Worm (Caenorhabditis elegans): ENCODE measurements around the gene mcm-5.

Gene mcm-5

DNA sequence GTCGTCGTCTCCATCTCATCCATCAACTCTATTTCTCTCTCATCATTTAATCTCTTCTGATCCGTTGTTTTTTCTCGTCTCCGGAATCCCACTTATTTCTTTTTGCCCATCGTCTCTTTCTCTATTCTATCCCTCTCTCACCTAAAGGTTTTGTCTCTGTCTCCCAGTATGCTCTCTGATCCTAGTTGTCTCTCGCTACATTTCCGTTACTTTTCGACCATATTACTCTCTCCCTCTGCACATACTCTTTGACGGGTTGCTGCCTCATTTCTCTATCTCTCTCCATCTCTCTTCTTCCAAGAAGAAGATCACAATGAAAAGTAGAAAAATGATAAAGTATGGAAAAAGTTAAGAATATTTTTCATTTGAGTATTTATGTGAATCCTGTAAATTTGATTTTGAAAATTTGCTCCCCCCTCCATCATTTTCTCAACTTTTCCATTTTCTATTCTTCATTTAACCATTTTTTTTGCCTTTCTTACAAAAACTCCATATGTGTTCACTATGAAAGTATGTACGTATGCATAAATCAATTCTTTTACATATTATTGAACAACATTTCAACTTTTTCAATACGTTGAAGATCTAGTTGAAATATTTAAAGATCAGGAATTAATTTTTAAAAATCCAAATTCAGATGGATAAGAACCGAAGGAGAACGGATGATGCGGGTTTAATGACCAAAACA, 26.1 kb upstream of the mcm-5 start, which contains the start of gene tag-131 (continued):
- no peak for TF ChIP-seq nhr-237 (tag; optimal IDR thresholded peaks at IDR 0.05)
- TF ChIP-seq elt-3 (tag; optimal IDR thresholded peaks at IDR 0.05), result peak in 2 of 6 experiments; percentile 10 to 24
- TF ChIP-seq mef-2 (tag; optimal IDR thresholded peaks at IDR 0.05), result no peak
- TF ChIP-seq lir-3 (tag; optimal IDR thresholded peaks at IDR 0.05; ENCODE audit: poor library complexity), result peak; percentile 16
- no peak for TF ChIP-seq pqm-1 (tag; optimal IDR thresholded peaks at IDR 0.05)
- no peak for TF ChIP-seq isw-1 (GFP tag; IDR thresholded peaks at IDR 0.05)
- peak; percentile 8 for TF ChIP-seq xbp-1 (tag; optimal IDR thresholded peaks at IDR 0.05)
- no peak for TF ChIP-seq unc-98 (GFP tag; IDR thresholded peaks at IDR 0.05)
- no peak for TF ChIP-seq vab-15 (tag; optimal IDR thresholded peaks at IDR 0.05)
- no peak for TF ChIP-seq unc-62 (GFP tag; optimal IDR thresholded peaks at IDR 0.05)
- TF ChIP-seq pag-3 (tag; optimal IDR thresholded peaks at IDR 0.05; ENCODE audit: borderline replicate concordance, insufficient read depth), result no peak
- TF ChIP-seq unc-130 (tag; optimal IDR thresholded peaks at IDR 0.05), result no peak
- no peak for TF ChIP-seq skn-1 (tag; optimal IDR thresholded peaks at IDR 0.05)
- TF ChIP-seq nhr-76 (tag; optimal IDR thresholded peaks at IDR 0.05), result no peak
- no peak for TF ChIP-seq C16A3.4 (tag; optimal IDR thresholded peaks at IDR 0.05)
- TF ChIP-seq jun-1 (tag; optimal IDR thresholded peaks at IDR 0.05), result no peak
- no peak for TF ChIP-seq hlh-17 (GFP tag; optimal IDR thresholded peaks at IDR 0.05; ENCODE audit: borderline replicate concordance)
- TF ChIP-seq efl-3 (GFP tag; optimal IDR thresholded peaks at IDR 0.05), result no peak
- TF ChIP-seq fkh-10 (GFP tag; optimal IDR thresholded peaks at IDR 0.05), result no peak
- no peak for TF ChIP-seq nhr-85 (tag)
- TF ChIP-seq alr-1 (tag; optimal IDR thresholded peaks at IDR 0.05; ENCODE audit: borderline replicate concordance), result no peak
- TF ChIP-seq zip-4 (GFP tag; optimal IDR thresholded peaks at IDR 0.05), result no peak
- TF ChIP-seq C04F5.9 (tag; optimal IDR thresholded peaks at IDR 0.05), result no peak
- no peak for TF ChIP-seq ztf-11 (tag; optimal IDR thresholded peaks at IDR 0.05)
- no peak for TF ChIP-seq ets-5 (GFP tag; IDR thresholded peaks at IDR 0.05)
- TF ChIP-seq nhr-47 (tag; optimal IDR thresholded peaks at IDR 0.05), result peak; percentile 36
- TF ChIP-seq unc-86 (tag; optimal IDR thresholded peaks at IDR 0.05), result no peak
- no peak for TF ChIP-seq zag-1 (tag; optimal IDR thresholded peaks at IDR 0.05)
- TF ChIP-seq lin-14 (GFP tag; optimal IDR thresholded peaks at IDR 0.05), result peak; percentile 61
- no peak for TF ChIP-seq lin-15B (tag; optimal IDR thresholded peaks at IDR 0.05)
- TF ChIP-seq fkh-4 (tag; optimal IDR thresholded peaks at IDR 0.05; ENCODE audit: borderline replicate concordance), result no peak
- peak; percentile 50 for TF ChIP-seq swsn-7 (tag; optimal IDR thresholded peaks at IDR 0.05)
- peak; percentile 74 for TF ChIP-seq rnt-1 (tag; optimal IDR thresholded peaks at IDR 0.05)
- no peak for TF ChIP-seq nhr-12 (tag; optimal IDR thresholded peaks at IDR 0.05)
- TF ChIP-seq grh-1 (GFP tag; IDR thresholded peaks at IDR 0.05), result no peak
- TF ChIP-seq ceh-82 (tag; optimal IDR thresholded peaks at IDR 0.05), result no peak
- no peak for TF ChIP-seq F16B12.6 (tag; optimal IDR thresholded peaks at IDR 0.05)
- TF ChIP-seq dpl-1 (GFP tag; optimal IDR thresholded peaks at IDR 0.05), result peak; percentile 3 to 20 (median 4)
- no peak for TF ChIP-seq ces-1 (GFP tag; optimal IDR thresholded peaks at IDR 0.05)
- no peak for TF ChIP-seq aha-1 (tag; optimal IDR thresholded peaks at IDR 0.05)
- TF ChIP-seq dsc-1 (tag; optimal IDR thresholded peaks at IDR 0.05), result peak; percentile 67
- peak; percentile 64 for TF ChIP-seq blmp-1 (tag; optimal IDR thresholded peaks at IDR 0.05)
- peak; percentile 38 to 67 for TF ChIP-seq lsy-2 (tag; optimal IDR thresholded peaks at IDR 0.05)
- no peak for TF ChIP-seq egl-27 (tag; optimal IDR thresholded peaks at IDR 0.05)
- TF ChIP-seq fkh-8 (tag; optimal IDR thresholded peaks at IDR 0.05), result no peak
- TF ChIP-seq nhr-20 (tag; optimal IDR thresholded peaks at IDR 0.05), result peak; percentile 63
- no peak for TF ChIP-seq C34B4.2 (tag; optimal IDR thresholded peaks at IDR 0.05)
- peak; percentile 75 for TF ChIP-seq snu-23 (GFP tag; optimal IDR thresholded peaks at IDR 0.05)
- TF ChIP-seq sox-4 (tag; optimal IDR thresholded peaks at IDR 0.05), result no peak
- peak; percentile 48 to 57 for TF ChIP-seq efl-1 (optimal IDR thresholded peaks at IDR 0.05)
- TF ChIP-seq efl-1 (GFP tag; optimal IDR thresholded peaks at IDR 0.05 in 1 of 2), result no peak
